Worm (Caenorhabditis elegans) whole organism, L1 larva: ENCODE data around the gene E02H9.3.

Source experiments
- C16A3.4 ChIP-seq: fragments of 150-350 bp; optimal IDR thresholded peaks from 2 replicates; lab custom pipeline; 2014; ENCODE audit warnings: missing biosample characterization, missing genetic modification characterization
- F16B12.6 ChIP-seq: fragments of 150-350 bp; optimal IDR thresholded peaks from 2 replicates; lab custom pipeline; 2014; ENCODE audit warnings: missing biosample characterization, missing genetic modification characterization
- Y116A8C.19 ChIP-seq: sonication (generic microtip); optimal IDR thresholded peaks from 2 replicates; lab custom pipeline; 2016; ENCODE audit warnings: missing compliant biosample characterization, missing genetic modification characterization, borderline replicate concordance
- alr-1 ChIP-seq: fragments of 200-800 bp; sonication (Bioruptor generic); optimal IDR thresholded peaks from 2 replicates; lab custom pipeline; 2018; ENCODE audit warnings: borderline replicate concordance, mild to moderate bottlenecking, missing genetic modification characterization, missing compliant biosample characterization
- aly-2 ChIP-seq: fragments of 150-350 bp; optimal IDR thresholded peaks from 2 replicates; lab custom pipeline; 2014; ENCODE audit warnings: missing biosample characterization, missing genetic modification characterization
- ceh-8 ChIP-seq: fragments of 200-800 bp; sonication (Bioruptor generic); optimal IDR thresholded peaks from 2 replicates; lab custom pipeline; 2018; ENCODE audit warnings: mild to moderate bottlenecking, missing genetic modification characterization, moderate library complexity, missing compliant biosample characterization
- ceh-82 ChIP-seq, 3 experiments: fragments of 150-350 bp in 1 of 3; sonication (generic microtip) in 2 of 3; optimal IDR thresholded peaks; 2 replicates each; lab custom pipeline; 2014 to 2017; ENCODE audit warnings: missing biosample characterization in 3 of 3, missing genetic modification characterization in 3 of 3
- ceh-90 ChIP-seq: sonication (generic microtip); optimal IDR thresholded peaks from 2 replicates; lab custom pipeline; 2016; ENCODE audit warnings: missing genetic modification characterization, missing compliant biosample characterization
- ces-1 ChIP-seq: fragments of 150-350 bp; optimal IDR thresholded peaks from 2 replicates; lab custom pipeline; 2014; ENCODE audit warnings: missing biosample characterization, missing genetic modification reagents, missing genetic modification characterization
- efl-1 ChIP-seq, 4 experiments: fragments of 150-350 bp; optimal IDR thresholded peaks in 3 of 4; peaks in 1 of 4; 1 replicate in 1 of 4; 2 replicates in 3 of 4; lab custom pipeline; 2014; ENCODE audit warnings: missing biosample characterization in 2 of 4, missing genetic modification characterization in 2 of 4, missing genetic modification reagents in 2 of 4
- efl-3 ChIP-seq: fragments of 200-800 bp; sonication (Bioruptor generic); optimal IDR thresholded peaks from 2 replicates; lab custom pipeline; 2018; ENCODE audit warnings: mild to moderate bottlenecking, missing genetic modification characterization, missing compliant biosample characterization
- egl-27 ChIP-seq, 2 experiments: fragments of 150-350 bp in 1 of 2; sonication (generic microtip); optimal IDR thresholded peaks; 3 replicates each; lab custom pipeline; 2017 to 2018; ENCODE audit warnings: missing biosample characterization in 2 of 2, missing genetic modification characterization in 2 of 2, missing genetic modification reagents in 2 of 2
- fkh-10 ChIP-seq: sonication (generic microtip); optimal IDR thresholded peaks from 2 replicates; lab custom pipeline; 2017; ENCODE audit warnings: missing biosample characterization, missing genetic modification reagents, missing genetic modification characterization
- fos-1 ChIP-seq: fragments of 150-350 bp; optimal IDR thresholded peaks from 2 replicates; lab custom pipeline; 2014; ENCODE audit warnings: missing biosample characterization, missing genetic modification characterization
- hlh-4 ChIP-seq: sonication (generic microtip); optimal IDR thresholded peaks from 2 replicates; lab custom pipeline; 2016; ENCODE audit warnings: mild to moderate bottlenecking, missing genetic modification characterization, missing compliant biosample characterization
- mep-1 ChIP-seq: fragments of 150-350 bp; optimal IDR thresholded peaks from 2 replicates; lab custom pipeline; 2014; ENCODE audit warnings: missing biosample characterization, missing genetic modification characterization
- nhr-12 ChIP-seq: sonication (generic microtip); optimal IDR thresholded peaks from 2 replicates; lab custom pipeline; 2017; ENCODE audit warnings: missing biosample characterization, missing genetic modification characterization
- nhr-19 ChIP-seq: fragments of 200-800 bp; sonication (Bioruptor generic); conservative IDR thresholded peaks from 2 replicates; pipeline ENCODE4 v1.3.6; 2022; ENCODE audit warnings: missing genetic modification characterization, missing compliant biosample characterization
- nhr-28 ChIP-seq: fragments of 150-350 bp; optimal IDR thresholded peaks from 2 replicates; lab custom pipeline; 2014; ENCODE audit warnings: missing biosample characterization, missing genetic modification characterization
- nhr-77 ChIP-seq: fragments of 150-350 bp; optimal IDR thresholded peaks from 2 replicates; lab custom pipeline; 2014; ENCODE audit warnings: missing biosample characterization, missing genetic modification characterization
- pax-3 ChIP-seq: fragments of 200-800 bp; sonication (Bioruptor generic); optimal IDR thresholded peaks from 2 replicates; lab custom pipeline; 2018; ENCODE audit warnings: mild to moderate bottlenecking, missing genetic modification characterization, moderate library complexity, missing compliant biosample characterization
- snpc-4 ChIP-seq: fragments of 150-350 bp; optimal IDR thresholded peaks from 2 replicates; lab custom pipeline; 2014; ENCODE audit warnings: missing biosample characterization, missing genetic modification characterization
- sup-37 ChIP-seq: fragments of 200-800 bp; sonication (Bioruptor generic); optimal IDR thresholded peaks from 2 replicates; lab custom pipeline; 2018; ENCODE audit warnings: mild to moderate bottlenecking, missing genetic modification characterization, missing compliant biosample characterization
- tlp-1 ChIP-seq: fragments of 150-350 bp; optimal IDR thresholded peaks from 2 replicates; lab custom pipeline; 2014; ENCODE audit warnings: missing biosample characterization, missing genetic modification characterization
- unc-130 ChIP-seq: fragments of 150-350 bp; optimal IDR thresholded peaks from 2 replicates; lab custom pipeline; 2017; ENCODE audit warnings: missing biosample characterization, missing genetic modification characterization, inconsistent platforms
- unc-30 ChIP-seq: sonication (generic microtip); optimal IDR thresholded peaks from 2 replicates; lab custom pipeline; 2017; ENCODE audit warnings: missing biosample characterization, missing genetic modification characterization
- unc-62 ChIP-seq: fragments of 150-350 bp; optimal IDR thresholded peaks from 2 replicates; lab custom pipeline; 2014; ENCODE audit warnings: missing biosample characterization, missing genetic modification reagents, missing genetic modification characterization
- unc-86 ChIP-seq: sonication (generic microtip); optimal IDR thresholded peaks from 2 replicates; lab custom pipeline; 2016; ENCODE audit warnings: missing genetic modification characterization, missing compliant biosample characterization
- xbp-1 ChIP-seq: sonication (generic microtip); optimal IDR thresholded peaks from 2 replicates; lab custom pipeline; 2016; ENCODE audit warnings: missing genetic modification characterization, missing compliant biosample characterization
- zag-1 ChIP-seq: fragments of 150-350 bp; optimal IDR thresholded peaks from 2 replicates; lab custom pipeline; 2014; ENCODE audit warnings: missing biosample characterization, missing genetic modification characterization
- zip-4 ChIP-seq: fragments of 200-800 bp; sonication (Bioruptor generic); optimal IDR thresholded peaks from 2 replicates; lab custom pipeline; 2018; ENCODE audit warnings: mild to moderate bottlenecking, missing genetic modification characterization, moderate library complexity, missing compliant biosample characterization
- ztf-11 ChIP-seq, 2 experiments: sonication (generic microtip); optimal IDR thresholded peaks; 2 replicates each; lab custom pipeline; 2016 to 2017; ENCODE audit warnings: missing genetic modification characterization in 2 of 2, missing biosample characterization in 1 of 2, missing compliant biosample characterization in 1 of 2
- ztf-4 ChIP-seq: fragments of 150-350 bp; optimal IDR thresholded peaks from 2 replicates; lab custom pipeline; 2014; ENCODE audit warnings: missing biosample characterization, missing genetic modification characterization

E02H9.3 gene

DNA sequence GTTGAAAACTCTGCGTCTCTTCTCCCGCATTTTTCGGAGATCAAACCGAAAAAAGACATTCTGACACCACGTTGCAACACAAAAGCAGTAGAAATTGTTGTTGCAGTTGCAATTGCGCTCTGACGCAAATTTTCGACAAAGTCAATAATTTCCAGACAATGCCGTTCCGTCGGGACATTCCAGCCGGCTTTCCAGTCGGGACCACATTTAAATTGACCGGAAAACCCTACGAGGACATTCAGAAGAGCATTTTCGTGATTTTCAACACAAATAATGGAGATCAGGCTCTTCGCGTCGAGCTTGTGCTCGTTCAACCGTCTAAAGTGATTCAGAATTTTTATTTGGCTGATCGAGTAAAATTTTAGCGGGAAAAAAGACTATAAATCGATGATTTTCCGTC is 39.9 kb upstream of the E02H9.3 start:
- TF ChIP-seq unc-30 (tag; lab: Kevin White, UChicago): no peak
- no peak for TF ChIP-seq efl-1 (optimal IDR thresholded peaks at IDR 0.05; lab: Kevin White, UChicago)
- TF ChIP-seq efl-1 (GFP tag; optimal IDR thresholded peaks at IDR 0.05 in 1 of 2; lab: Kevin White, UChicago): peak in 1 of 2 experiments; percentile 90
- TF ChIP-seq nhr-19: no peak

DNA sequence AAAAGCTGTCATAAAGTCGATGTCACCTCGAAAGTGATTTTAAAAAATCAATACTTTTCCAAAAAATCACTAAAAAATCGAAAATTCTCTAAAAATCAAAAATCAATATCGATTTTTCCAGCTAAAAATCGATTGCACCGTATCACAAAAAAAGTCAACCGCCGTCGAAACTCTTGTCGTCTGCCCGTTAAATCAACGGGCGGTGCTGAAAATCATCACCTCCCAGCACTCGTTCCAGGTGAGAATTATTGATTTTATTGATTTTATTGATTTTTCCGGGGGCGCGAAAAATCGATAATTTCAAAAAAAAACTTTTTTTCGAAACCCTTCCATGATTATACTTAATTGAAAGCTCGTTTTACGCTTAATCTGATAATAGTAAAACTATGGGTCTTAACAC is 39.3 kb upstream of the E02H9.3 start:
- TF ChIP-seq xbp-1 (no peak), tlp-1 (tag; lab: Kevin White, UChicago) (no peak), efl-1 (optimal IDR thresholded peaks at IDR 0.05; lab: Kevin White, UChicago) (no peak), efl-1 (GFP tag; optimal IDR thresholded peaks at IDR 0.05 in 1 of 2; lab: Kevin White, UChicago) (peak in 1 of 2 experiments; percentile 62), zip-4 (GFP tag; lab: Kevin White, UChicago) (no peak), ztf-11 (tag; optimal IDR thresholded peaks at IDR 0.05; lab: Kevin White, UChicago) (no peak), ceh-8 (no peak)

DNA sequence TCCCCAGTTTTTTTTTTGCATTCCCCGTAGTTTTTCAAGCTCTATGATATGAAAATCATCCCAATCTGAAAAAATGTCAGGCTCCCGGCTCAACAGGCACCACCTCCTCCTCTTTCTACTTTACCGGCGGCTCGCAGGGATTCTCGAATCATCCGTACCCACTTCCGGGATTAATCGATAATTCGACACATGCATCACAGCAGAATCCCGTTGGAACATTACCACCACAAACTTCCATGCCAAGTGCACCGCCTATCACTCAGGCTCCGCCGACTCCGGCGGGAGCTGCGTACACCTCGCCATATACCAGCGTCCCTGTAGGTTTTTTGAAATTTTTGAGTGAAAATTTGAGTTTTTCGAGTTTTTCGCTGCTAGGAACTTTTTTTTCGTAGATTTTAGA is 37.6 kb upstream of the E02H9.3 start:
- no peak for TF ChIP-seq C16A3.4 (tag; lab: Kevin White, UChicago)
- TF ChIP-seq ceh-90: no peak
- TF ChIP-seq efl-3 (GFP tag; lab: Kevin White, UChicago): no peak
- no peak for TF ChIP-seq ceh-82 (tag; optimal IDR thresholded peaks at IDR 0.05; lab: Kevin White, UChicago)
- no peak for TF ChIP-seq unc-86
- TF ChIP-seq pax-3 (tag; lab: Kevin White, UChicago): no peak
- TF ChIP-seq mep-1 (tag; lab: Kevin White, UChicago): no peak
- TF ChIP-seq nhr-28 (tag; lab: Kevin White, UChicago): no peak
- no peak for TF ChIP-seq aly-2 (tag; lab: Kevin White, UChicago)
- no peak for TF ChIP-seq hlh-4
- TF ChIP-seq zag-1 (tag; lab: Kevin White, UChicago): no peak
- no peak for TF ChIP-seq unc-130 (tag; lab: Kevin White, UChicago)
- no peak for TF ChIP-seq F16B12.6 (tag; lab: Kevin White, UChicago)
- no peak for TF ChIP-seq alr-1 (tag; lab: Kevin White, UChicago)
- no peak for TF ChIP-seq Y116A8C.19 (tag; lab: Kevin White, UChicago)
- TF ChIP-seq fkh-10 (GFP tag; lab: Kevin White, UChicago): no peak
- TF ChIP-seq sup-37 (GFP tag; lab: Kevin White, UChicago): no peak
- TF ChIP-seq, all 84 proteins: peak for 0

DNA sequence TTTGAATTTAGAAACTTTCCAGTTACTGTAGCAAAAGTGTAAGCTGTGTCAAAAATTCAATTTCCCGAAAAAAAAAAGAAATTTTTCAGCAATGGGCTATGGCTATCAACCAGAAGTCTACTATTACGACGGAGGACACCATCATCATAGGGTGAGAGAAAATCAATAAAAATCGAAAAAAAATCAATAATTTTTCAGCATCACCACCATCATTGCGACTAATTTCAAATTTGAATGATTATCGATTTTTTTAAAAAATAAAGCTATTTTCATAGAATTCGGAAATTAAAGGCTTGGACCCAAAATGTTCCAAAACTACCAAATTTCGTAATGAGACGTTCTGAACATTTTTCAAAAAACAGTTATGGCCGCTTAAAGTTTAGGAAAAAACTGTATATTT is 35.2 kb upstream of the E02H9.3 start:
- TF ChIP-seq ces-1 (GFP tag; lab: Kevin White, UChicago) (no peak), fos-1 (tag; lab: Kevin White, UChicago) (no peak), snpc-4 (no peak), xbp-1 (no peak), nhr-77 (tag; lab: Kevin White, UChicago) (no peak), unc-62 (GFP tag; lab: Kevin White, UChicago) (no peak), egl-27 (tag; optimal IDR thresholded peaks at IDR 0.05; lab: Kevin White, UChicago) (no peak), zip-4 (GFP tag; lab: Kevin White, UChicago) (no peak), nhr-12 (tag; lab: Kevin White, UChicago) (no peak)

DNA sequence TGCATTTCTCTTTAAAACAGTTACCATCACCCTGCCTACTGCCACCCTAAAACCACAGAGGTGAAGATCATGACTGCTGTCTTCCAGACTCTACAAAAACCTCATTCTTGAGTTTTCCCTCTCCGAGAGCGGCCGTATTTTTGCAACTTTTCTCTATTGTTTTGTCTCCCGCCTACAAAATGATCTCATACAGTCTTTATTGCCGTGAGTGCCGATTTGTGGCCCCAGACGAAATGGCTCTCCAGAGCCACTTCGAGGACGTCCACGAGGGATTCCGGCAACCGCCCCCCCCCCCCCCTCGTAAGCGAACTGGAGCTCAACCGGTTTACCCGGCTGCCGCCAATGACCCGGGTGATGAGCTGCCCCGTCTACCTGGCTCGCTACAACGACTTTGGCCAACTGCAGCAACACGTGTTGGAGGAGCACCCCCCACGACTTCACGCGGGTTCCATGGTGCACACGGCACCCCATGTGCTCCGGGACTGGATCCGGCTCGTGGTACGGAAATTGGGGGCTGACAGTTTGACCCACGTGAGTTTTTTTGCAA is 34.0 kb upstream of the E02H9.3 start:
- TF ChIP-seq ztf-4 (tag; lab: Kevin White, UChicago) (no peak), nhr-77 (tag; lab: Kevin White, UChicago) (no peak), ceh-8 (peak; percentile 54)
